Fruit fly (Drosophila melanogaster) whole organism, embryonic: ENCODE data around the gene goe.

ENCODE experiments used
- ATbp ChIP-seq: fragments of 200-800 bp; sonication (Bioruptor generic); optimal IDR thresholded peaks from 2 replicates; lab custom pipeline; 2017; ENCODE audit warnings: missing biosample characterization, mild to moderate bottlenecking, missing genetic modification characterization, missing genetic modification reagents
- Atf-2 ChIP-seq: fragments of 200-800 bp; sonication (Bioruptor generic); optimal IDR thresholded peaks from 2 replicates; lab custom pipeline; 2016; ENCODE audit warnings: missing biosample characterization, missing genetic modification characterization
- B-H2 ChIP-seq: fragments of 200-800 bp; sonication (Bioruptor generic); optimal IDR thresholded peaks from 2 replicates; lab custom pipeline; 2018; ENCODE audit warnings: missing biosample characterization, mild to moderate bottlenecking, missing genetic modification characterization
- CG10321 ChIP-seq: fragments of 200-800 bp; sonication (Bioruptor generic); IDR thresholded peaks from 2 replicates; pipeline ENCODE4 v1.3.6; 2022; ENCODE audit warnings: missing biosample characterization, missing genetic modification characterization
- CG11456 ChIP-seq: fragments of 200-800 bp; sonication (Bioruptor generic); IDR thresholded peaks from 3 replicates; pipeline ENCODE4 v1.3.6; 2022; ENCODE audit warnings: missing biosample characterization, missing genetic modification characterization
- CG11696 ChIP-seq: fragments of 200-800 bp; sonication (Bioruptor generic); IDR thresholded peaks from 2 replicates; pipeline ENCODE4 v1.3.6; 2022; ENCODE audit warnings: missing biosample characterization, missing genetic modification characterization
- CG12236 ChIP-seq: fragments of 200-800 bp; sonication (Bioruptor generic); optimal IDR thresholded peaks from 2 replicates; lab custom pipeline; 2016; ENCODE audit warnings: missing biosample characterization, missing genetic modification characterization
- CG12942 ChIP-seq: fragments of 200-800 bp; sonication (Bioruptor generic); optimal IDR thresholded peaks from 3 replicates; lab custom pipeline; 2016; ENCODE audit warnings: missing biosample characterization, missing genetic modification characterization
- CG1647 ChIP-seq: fragments of 200-800 bp; sonication (Bioruptor generic); optimal IDR thresholded peaks from 3 replicates; lab custom pipeline; 2016; ENCODE audit warnings: missing biosample characterization, missing genetic modification characterization
- CG17186 ChIP-seq: fragments of 200-800 bp; sonication (Bioruptor generic); optimal IDR thresholded peaks from 3 replicates; lab custom pipeline; 2017; ENCODE audit warnings: missing biosample characterization, missing genetic modification reagents, missing genetic modification characterization
- CG2875 ChIP-seq: fragments of 200-800 bp; sonication (Bioruptor generic); optimal IDR thresholded peaks from 2 replicates; lab custom pipeline; 2017; ENCODE audit warnings: missing biosample characterization, mild to moderate bottlenecking, missing genetic modification characterization, missing genetic modification reagents
- CG32767 ChIP-seq: fragments of 200-800 bp; sonication (Bioruptor generic); IDR thresholded peaks from 2 replicates; pipeline ENCODE4 v1.3.6; 2022; ENCODE audit warnings: missing biosample characterization, missing genetic modification characterization
- CG3847 ChIP-seq: fragments of 200-800 bp; sonication (Bioruptor generic); IDR thresholded peaks from 2 replicates; pipeline ENCODE4 v1.3.6; 2022; ENCODE audit warnings: missing biosample characterization, missing genetic modification characterization
- CG7372 ChIP-seq: fragments of 200-800 bp; sonication (Bioruptor generic); IDR thresholded peaks from 2 replicates; pipeline ENCODE4 v1.3.6; 2022; ENCODE audit warnings: missing biosample characterization, missing genetic modification characterization
- CG7963 ChIP-seq: fragments of 200-800 bp; sonication (Bioruptor generic); IDR thresholded peaks from 3 replicates; pipeline ENCODE4 v1.3.6; 2022; ENCODE audit warnings: missing biosample characterization, missing genetic modification characterization; ENCODE audit not compliant: partially characterized antibody
- CG8290 ChIP-seq, 3 experiments: fragments of 200-800 bp; sonication (Bioruptor generic); optimal IDR thresholded peaks; 2 replicates each; lab custom pipeline; 2016 to 2019; ENCODE audit warnings: missing biosample characterization in 3 of 3, missing genetic modification characterization in 3 of 3, mild to moderate bottlenecking in 2 of 3, moderate library complexity in 1 of 3
- CG8388 ChIP-seq: fragments of 200-800 bp; sonication (Bioruptor generic); optimal IDR thresholded peaks from 2 replicates; lab custom pipeline; 2019; ENCODE audit warnings: missing biosample characterization, mild to moderate bottlenecking, missing genetic modification characterization, moderate library complexity
- CG8478 ChIP-seq: fragments of >200 bp; optimal IDR thresholded peaks from 2 replicates; lab custom pipeline; 2018
- CG9797 ChIP-seq: fragments of 200-800 bp; sonication (Bioruptor generic); optimal IDR thresholded peaks from 3 replicates; lab custom pipeline; 2018; ENCODE audit warnings: missing biosample characterization, mild to moderate bottlenecking, missing genetic modification characterization
- CrebB ChIP-seq: fragments of 200-800 bp; sonication (Bioruptor generic); optimal IDR thresholded peaks from 3 replicates; lab custom pipeline; 2018; ENCODE audit warnings: missing biosample characterization, mild to moderate bottlenecking, missing genetic modification characterization
- Dp ChIP-seq: fragments of 200-800 bp; sonication (Bioruptor generic); optimal IDR thresholded peaks from 2 replicates; lab custom pipeline; 2018; ENCODE audit warnings: missing biosample characterization, mild to moderate bottlenecking, missing genetic modification characterization, moderate library complexity
- Gug ChIP-seq: fragments of 200-800 bp; sonication (Bioruptor generic); IDR thresholded peaks from 4 replicates; pipeline ENCODE4 v1.3.6; 2022; ENCODE audit warnings: missing biosample characterization, missing genetic modification characterization
- H2.0 ChIP-seq: fragments of 200-800 bp; sonication (Bioruptor generic); IDR thresholded peaks from 2 replicates; pipeline ENCODE4 v1.3.6; 2022; ENCODE audit warnings: missing biosample characterization, missing genetic modification characterization
- Lhr ChIP-seq: fragments of 200-800 bp; sonication (Bioruptor generic); optimal IDR thresholded peaks from 3 replicates; lab custom pipeline; 2017; ENCODE audit warnings: mild to moderate bottlenecking, missing biosample characterization, missing genetic modification reagents, missing genetic modification characterization
- Mrtf ChIP-seq: fragments of 200-800 bp; sonication (Bioruptor generic); IDR thresholded peaks from 3 replicates; pipeline ENCODE4 v1.3.6; 2022; ENCODE audit warnings: missing biosample characterization, missing genetic modification characterization
- Nf-YA ChIP-seq: fragments of 200-800 bp; sonication (Bioruptor generic); IDR thresholded peaks from 2 replicates; pipeline ENCODE4 v1.3.6; 2022; ENCODE audit warnings: missing biosample characterization, missing genetic modification characterization
- Oaz ChIP-seq: fragments of 200-800 bp; sonication (Bioruptor generic); IDR thresholded peaks from 2 replicates; pipeline ENCODE4 v1.3.6; 2022; ENCODE audit warnings: missing biosample characterization, missing genetic modification characterization
- Sox100B ChIP-seq: fragments of 200-800 bp; sonication (Bioruptor generic); optimal IDR thresholded peaks from 3 replicates; lab custom pipeline; 2018; ENCODE audit warnings: missing biosample characterization, mild to moderate bottlenecking, missing genetic modification characterization
- ato ChIP-seq: fragments of 200-800 bp; sonication (Bioruptor generic); IDR thresholded peaks from 2 replicates; pipeline ENCODE4 v1.3.6; 2022; ENCODE audit warnings: missing biosample characterization, missing genetic modification characterization; ENCODE audit not compliant: partially characterized antibody
- bowl ChIP-seq: fragments of 200-800 bp; sonication (Bioruptor generic); IDR thresholded peaks from 2 replicates; pipeline ENCODE4 v1.3.6; 2022; ENCODE audit warnings: missing biosample characterization, missing genetic modification characterization
- cad ChIP-seq: fragments of >200 bp; optimal IDR thresholded peaks from 2 replicates; lab custom pipeline; 2017; ENCODE audit warnings: missing biosample characterization, missing genetic modification characterization
- fd3F ChIP-seq: fragments of 200-800 bp; sonication (Bioruptor generic); optimal IDR thresholded peaks from 2 replicates; lab custom pipeline; 2018; ENCODE audit warnings: missing biosample characterization, mild to moderate bottlenecking, missing genetic modification characterization, moderate library complexity
- gce ChIP-seq: fragments of 200-800 bp; sonication (Bioruptor generic); IDR thresholded peaks from 3 replicates; pipeline ENCODE4 v1.3.6; 2022; ENCODE audit warnings: missing biosample characterization, missing genetic modification characterization
- gfzf ChIP-seq: fragments of 200-800 bp; sonication (Bioruptor generic); optimal IDR thresholded peaks from 2 replicates; lab custom pipeline; 2016; ENCODE audit warnings: missing biosample characterization, mild to moderate bottlenecking, missing genetic modification characterization, moderate library complexity
- ken ChIP-seq: fragments of 200-800 bp; sonication (Bioruptor generic); IDR thresholded peaks from 3 replicates; pipeline ENCODE4 v1.3.6; 2022; ENCODE audit warnings: missing biosample characterization, missing genetic modification characterization
- lov ChIP-seq, 2 experiments: fragments of 200-800 bp in 1 of 2; fragments of >200 bp in 1 of 2; sonication (Bioruptor generic) in 1 of 2; IDR thresholded peaks in 1 of 2; optimal IDR thresholded peaks in 1 of 2; 2 replicates in 1 of 2; 3 replicates in 1 of 2; pipeline versions ENCODE4 v1.3.6 to Lab custom; 2017 to 2022; ENCODE audit warnings: missing biosample characterization in 1 of 2, missing genetic modification characterization in 1 of 2
- onecut ChIP-seq: fragments of 200-800 bp; sonication (Bioruptor generic); IDR thresholded peaks from 2 replicates; pipeline ENCODE4 v1.3.6; 2022; ENCODE audit warnings: missing biosample characterization, missing genetic modification characterization
- otp ChIP-seq: fragments of 200-800 bp; sonication (Bioruptor generic); IDR thresholded peaks from 3 replicates; pipeline ENCODE4, ENCODE4 v1.3.6; 2022; ENCODE audit warnings: missing biosample characterization, missing genetic modification characterization
- ranshi ChIP-seq: fragments of 200-800 bp; sonication (Bioruptor generic); IDR thresholded peaks from 2 replicates; pipeline ENCODE4 v1.3.6; 2022; ENCODE audit warnings: missing biosample characterization, missing genetic modification characterization
- repo ChIP-seq: fragments of 200-800 bp; sonication (Bioruptor generic); optimal IDR thresholded peaks from 2 replicates; lab custom pipeline; 2016; ENCODE audit warnings: missing biosample characterization, missing genetic modification characterization
- row ChIP-seq: fragments of 200-800 bp; sonication (Bioruptor generic); IDR thresholded peaks from 3 replicates; pipeline ENCODE4 v1.3.6; 2022; ENCODE audit warnings: missing biosample characterization, missing genetic modification characterization
- schlank ChIP-seq: fragments of 200-800 bp; sonication (Bioruptor generic); optimal IDR thresholded peaks from 2 replicates; lab custom pipeline; 2018; ENCODE audit warnings: missing biosample characterization, mild to moderate bottlenecking, missing genetic modification characterization
- sisA ChIP-seq: fragments of 200-800 bp; sonication (Bioruptor generic); IDR thresholded peaks from 2 replicates; pipeline ENCODE4 v1.3.6; 2022; ENCODE audit warnings: missing biosample characterization, missing genetic modification characterization
- sqz ChIP-seq: fragments of 200-800 bp; sonication (Bioruptor generic); optimal IDR thresholded peaks from 3 replicates; lab custom pipeline; 2018; ENCODE audit warnings: missing biosample characterization, mild to moderate bottlenecking, missing genetic modification characterization
- usp ChIP-seq: fragments of >200 bp; optimal IDR thresholded peaks from 2 replicates; lab custom pipeline; 2017; ENCODE audit warnings: missing biosample characterization, missing genetic modification characterization
- wor ChIP-seq: fragments of 200-800 bp; sonication (Bioruptor generic); IDR thresholded peaks from 2 replicates; pipeline ENCODE4 v1.3.6; 2022; ENCODE audit warnings: missing biosample characterization, missing genetic modification characterization

goe gene

dm6 chrX:16730791-16731190 lies 20.9 kb downstream of the goe start, which contains the start of gene TwdlX:
Gene TwdlX, plus strand, starts transcription at chrX:16731091.
- TF ChIP-seq CG12236 (GFP tag; lab: Kevin White, UChicago) (no peak), fd3F (GFP tag; lab: Kevin White, UChicago) (no peak), CG7372 (GFP tag; lab: Robert Waterston, UW) (no peak), ato (GFP tag; lab: Robert Waterston, UW) (no peak), schlank (no peak), CG11456 (GFP tag; lab: Robert Waterston, UW) (no peak), B-H2 (GFP tag; lab: Kevin White, UChicago) (no peak), CG8478 (lab: Kevin White, UChicago) (no peak), Dp (GFP tag; lab: Kevin White, UChicago) (no peak), CG9797 (GFP tag; lab: Kevin White, UChicago) (no peak), gfzf (GFP tag; lab: Kevin White, UChicago) (no peak), otp (no peak), CG3847 (no peak)

DNA sequence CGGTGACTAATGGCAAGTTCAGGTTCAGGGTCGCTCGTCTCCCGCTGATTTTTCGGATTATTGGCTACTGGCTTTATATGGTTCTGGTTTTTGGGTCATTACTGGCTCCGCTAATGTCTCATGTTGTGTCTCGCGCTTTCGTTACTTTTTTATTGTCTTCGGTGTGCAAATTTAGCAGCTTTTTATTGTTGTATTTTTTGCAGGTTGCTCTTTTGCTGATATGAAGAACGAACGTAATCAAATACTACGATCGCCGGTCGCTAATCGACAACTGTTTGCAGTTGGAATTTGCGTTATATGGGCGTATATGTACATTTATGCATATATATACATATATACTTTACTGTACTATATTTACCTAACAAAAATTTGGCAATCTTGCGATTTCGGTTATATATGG lies 27.2 kb downstream of the goe start:
- no peak for TF ChIP-seq H2.0

DNA sequence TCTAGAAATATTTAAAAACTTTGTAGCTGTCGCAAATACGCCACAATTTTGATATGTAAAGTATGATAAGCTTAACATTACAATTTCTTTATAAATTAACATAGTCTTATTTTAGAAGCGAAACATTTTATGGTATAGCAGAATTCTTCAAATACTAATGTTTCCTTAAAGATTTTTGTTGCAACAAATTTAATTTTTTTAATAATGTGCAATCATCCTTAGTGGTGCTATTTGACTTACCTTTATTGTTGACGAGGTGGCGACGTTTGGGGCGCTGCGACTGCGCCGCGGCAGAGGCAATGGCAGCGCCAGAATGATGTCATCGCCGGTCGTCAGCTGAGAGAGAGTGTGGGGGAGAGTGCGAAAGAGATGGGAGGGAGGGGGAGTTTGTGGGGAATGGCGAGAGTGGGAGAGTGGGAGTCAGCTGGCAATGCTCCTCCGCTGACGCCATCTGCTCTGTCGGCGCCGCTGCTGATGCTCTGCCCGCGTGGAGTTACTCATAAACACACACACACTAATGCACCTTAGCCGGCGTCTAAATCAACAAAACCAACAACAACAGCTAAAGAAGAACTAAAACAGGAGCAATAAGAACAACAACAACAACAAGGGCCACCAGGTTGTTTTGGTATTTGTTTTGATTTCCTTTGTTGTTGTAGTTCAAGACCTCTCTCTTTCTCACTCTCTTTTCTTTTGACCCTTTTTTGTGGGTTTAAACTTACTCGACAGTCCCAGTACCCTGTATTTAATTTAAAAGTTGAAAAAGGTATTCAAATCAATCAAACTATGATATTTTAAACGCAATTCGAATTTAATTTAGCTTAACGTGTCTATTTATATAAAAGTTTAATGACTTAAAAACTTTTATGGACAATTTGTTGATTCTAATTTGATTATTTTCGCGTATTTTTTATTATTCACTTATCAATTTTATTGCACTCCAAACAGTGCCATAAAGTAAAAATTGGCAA lies 28.2 kb downstream of the goe start:
- TF ChIP-seq CG10321 (GFP tag; lab: Robert Waterston, UW), result no peak
- TF ChIP-seq bowl (GFP tag; lab: Robert Waterston, UW), result no peak
- TF ChIP-seq repo (GFP tag; lab: Kevin White, UChicago), result no peak
- peak; percentile 56 for TF ChIP-seq sisA (GFP tag; lab: Robert Waterston, UW)
- TF ChIP-seq CG8290 (GFP tag; optimal IDR thresholded peaks at IDR 0.05; lab: Kevin White, UChicago), result no peak
- peak in 1 of 2 experiments; percentile 2 for TF ChIP-seq CG8290 (tag; optimal IDR thresholded peaks at IDR 0.05; lab: Kevin White, UChicago)
- no peak for TF ChIP-seq sqz (GFP tag; lab: Kevin White, UChicago)
- TF ChIP-seq usp (GFP tag; lab: Kevin White, UChicago), result no peak
- no peak for TF ChIP-seq Nf-YA (GFP tag; lab: Robert Waterston, UW)
- TF ChIP-seq CG1647 (GFP tag; lab: Kevin White, UChicago), result no peak
- TF ChIP-seq Atf-2 (GFP tag; lab: Kevin White, UChicago), result peak; percentile 59
- TF ChIP-seq ATbp, result peak; percentile 71
- peak; percentile 88 for TF ChIP-seq CG11696 (GFP tag; lab: Robert Waterston, UW)
- no peak for TF ChIP-seq ranshi (GFP tag; lab: Robert Waterston, UW)
- TF ChIP-seq CG12942 (GFP tag; lab: Kevin White, UChicago), result peak; percentile 27
- TF ChIP-seq CrebB, result peak; percentile 43
- TF ChIP-seq gce (GFP tag; lab: Robert Waterston, UW), result no peak
- TF ChIP-seq CG7372 (GFP tag; lab: Robert Waterston, UW), result no peak
- peak; percentile 83 for TF ChIP-seq row (GFP tag; lab: Robert Waterston, UW)
- peak; percentile 70 for TF ChIP-seq onecut (GFP tag; lab: Robert Waterston, UW)
- TF ChIP-seq Gug (GFP tag; lab: Robert Waterston, UW), result peak; percentile 12; the same call in 1 of the 4 replicates
- TF ChIP-seq ken (GFP tag; lab: Robert Waterston, UW), result peak; percentile 49; the same call in 2 of the 3 replicates
- no peak for TF ChIP-seq CG17186 (GFP tag; lab: Kevin White, UChicago)
- TF ChIP-seq CG2875 (GFP tag; lab: Kevin White, UChicago), result peak; percentile 62
- TF ChIP-seq lov (optimal IDR thresholded peaks at IDR 0.05; lab: Kevin White, UChicago), result no peak
- no peak for TF ChIP-seq lov (GFP tag; IDR thresholded peaks at IDR 0.05; lab: Robert Waterston, UW)
- no peak for TF ChIP-seq Mrtf (GFP tag; lab: Robert Waterston, UW)
- peak; percentile 65 for TF ChIP-seq Sox100B (GFP tag; lab: Kevin White, UChicago)
- peak; percentile 78 for TF ChIP-seq CG32767 (GFP tag; lab: Robert Waterston, UW)
- TF ChIP-seq CG7963, result no peak
- TF ChIP-seq cad (GFP tag; lab: Kevin White, UChicago), result no peak
- TF ChIP-seq wor (GFP tag; lab: Robert Waterston, UW), result peak; percentile 55
- 0 out of 2 replicates have a peak, but pooled peaks have one; percentile 30 for TF ChIP-seq Oaz (GFP tag; lab: Robert Waterston, UW)
- peak; percentile 80 for TF ChIP-seq CG8388 (GFP tag; lab: Kevin White, UChicago)
- no peak for TF ChIP-seq Lhr (GFP tag; lab: Kevin White, UChicago)
